Fruit fly (Drosophila melanogaster) whole organism, embryonic: ENCODE measurements around the gene CG15408.
A peak's percentile ranks its signal among the peaks of the same experiment; 100 is the strongest.

Experiments
- Atf3 ChIP-seq: fragments of 200-800 bp; sonication (Bioruptor generic); optimal IDR thresholded peaks from 3 replicates; lab custom pipeline; 2016; ENCODE audit warnings: missing biosample characterization, missing genetic modification characterization
- Bdp1 ChIP-seq: fragments of 200-800 bp; sonication (Bioruptor generic); optimal IDR thresholded peaks from 3 replicates; lab custom pipeline; 2016; ENCODE audit warnings: missing biosample characterization, missing genetic modification characterization
- CG10431 ChIP-seq: fragments of 200-800 bp; sonication (Bioruptor generic); optimal IDR thresholded peaks from 3 replicates; lab custom pipeline; 2018; ENCODE audit warnings: missing biosample characterization, mild to moderate bottlenecking, missing genetic modification characterization
- CG11456 ChIP-seq: fragments of 200-800 bp; sonication (Bioruptor generic); IDR thresholded peaks from 3 replicates; pipeline ENCODE4 v1.3.6; 2022; ENCODE audit warnings: missing biosample characterization, missing genetic modification characterization
- CG12104 ChIP-seq: fragments of 200-800 bp; sonication (Bioruptor generic); optimal IDR thresholded peaks from 3 replicates; lab custom pipeline; 2016; ENCODE audit warnings: missing biosample characterization, missing genetic modification characterization
- CG13624 ChIP-seq: fragments of 200-800 bp; sonication (Bioruptor generic); optimal IDR thresholded peaks from 2 replicates; lab custom pipeline; 2016; ENCODE audit warnings: missing biosample characterization, missing genetic modification characterization
- CG13775 ChIP-seq: fragments of 200-800 bp; sonication (Bioruptor generic); optimal IDR thresholded peaks from 3 replicates; lab custom pipeline; 2017; ENCODE audit warnings: missing biosample characterization, mild to moderate bottlenecking, missing genetic modification characterization
- CG14050 ChIP-seq: fragments of 200-800 bp; sonication (Bioruptor generic); IDR thresholded peaks from 3 replicates; pipeline ENCODE4 v1.3.6; 2022; ENCODE audit warnings: missing biosample characterization, missing genetic modification characterization
- CG15514 ChIP-seq: fragments of 200-800 bp; sonication (Bioruptor generic); optimal IDR thresholded peaks from 3 replicates; lab custom pipeline; 2017; ENCODE audit warnings: missing biosample characterization, missing genetic modification characterization, mild to moderate bottlenecking, moderate library complexity, missing genetic modification reagents
- CG15696 ChIP-seq: fragments of 200-800 bp; sonication (Bioruptor generic); optimal IDR thresholded peaks from 2 replicates; lab custom pipeline; 2019; ENCODE audit warnings: missing biosample characterization, mild to moderate bottlenecking, missing genetic modification characterization, moderate library complexity
- CG17385 ChIP-seq: fragments of 200-800 bp; sonication (Bioruptor generic); optimal IDR thresholded peaks from 3 replicates; lab custom pipeline; 2018; ENCODE audit warnings: missing biosample characterization, mild to moderate bottlenecking, missing genetic modification characterization
- CG31224 ChIP-seq: fragments of 200-800 bp; sonication (Bioruptor generic); IDR thresholded peaks from 2 replicates; pipeline ENCODE4 v1.3.6; 2022; ENCODE audit warnings: missing biosample characterization, missing genetic modification characterization
- CG32772 ChIP-seq: fragments of 200-800 bp; sonication (Bioruptor generic); IDR thresholded peaks from 2 replicates; pipeline ENCODE4 v1.3.6; 2022; ENCODE audit warnings: missing biosample characterization, missing genetic modification characterization
- CG34376 ChIP-seq: fragments of 200-800 bp; sonication (Bioruptor generic); optimal IDR thresholded peaks from 2 replicates; lab custom pipeline; 2018; ENCODE audit warnings: missing biosample characterization, mild to moderate bottlenecking, missing genetic modification characterization
- CG5953 ChIP-seq: fragments of 200-800 bp; sonication (Bioruptor generic); IDR thresholded peaks from 2 replicates; pipeline ENCODE4 v1.3.6; 2022; ENCODE audit warnings: missing biosample characterization, missing genetic modification characterization
- CG7556 ChIP-seq: fragments of 200-800 bp; sonication (Bioruptor generic); optimal IDR thresholded peaks from 2 replicates; lab custom pipeline; 2017; ENCODE audit warnings: missing biosample characterization, mild to moderate bottlenecking, missing genetic modification characterization
- CG8924 ChIP-seq: fragments of 200-800 bp; optimal IDR thresholded peaks from 3 replicates; lab custom pipeline; 2019; ENCODE audit warnings: missing biosample characterization, mild to moderate bottlenecking, missing genetic modification characterization, moderate library complexity
- CG9437 ChIP-seq: fragments of 200-800 bp; sonication (Bioruptor generic); optimal IDR thresholded peaks from 2 replicates; lab custom pipeline; 2018; ENCODE audit warnings: missing biosample characterization, mild to moderate bottlenecking, missing genetic modification characterization
- CG9932 ChIP-seq: fragments of 200-800 bp; sonication (Bioruptor generic); IDR thresholded peaks from 2 replicates; pipeline ENCODE4 v1.3.6; 2022; ENCODE audit warnings: missing biosample characterization, missing genetic modification characterization
- D19A ChIP-seq: fragments of 200-800 bp; optimal IDR thresholded peaks from 3 replicates; lab custom pipeline; 2019; ENCODE audit warnings: missing biosample characterization, mild to moderate bottlenecking, missing genetic modification characterization, moderate library complexity
- Dip3 ChIP-seq: fragments of 200-800 bp; sonication (Bioruptor generic); optimal IDR thresholded peaks from 3 replicates; lab custom pipeline; 2016; ENCODE audit warnings: missing biosample characterization, missing genetic modification characterization
- Dll ChIP-seq: fragments of 200-800 bp; sonication (Bioruptor generic); IDR thresholded peaks from 4 replicates; pipeline ENCODE4 v1.3.6; 2022; ENCODE audit warnings: missing biosample characterization, missing genetic modification characterization; ENCODE audit not compliant: partially characterized antibody
- Dref ChIP-seq: fragments of 200-800 bp; sonication (Bioruptor generic); IDR thresholded peaks from 2 replicates; pipeline ENCODE4 v1.3.6; 2022; ENCODE audit warnings: missing biosample characterization, missing genetic modification characterization
- HmgD ChIP-seq: fragments of 200-800 bp; sonication (Bioruptor generic); optimal IDR thresholded peaks from 3 replicates; lab custom pipeline; 2016; ENCODE audit warnings: missing biosample characterization, missing genetic modification characterization
- Hmr ChIP-seq: fragments of 200-800 bp; sonication (Bioruptor generic); optimal IDR thresholded peaks from 3 replicates; lab custom pipeline; 2017; ENCODE audit warnings: mild to moderate bottlenecking, missing biosample characterization, missing genetic modification reagents, missing genetic modification characterization
- MTF-1 ChIP-seq: fragments of 200-800 bp; sonication (Bioruptor generic); optimal IDR thresholded peaks from 2 replicates; lab custom pipeline; 2018; ENCODE audit warnings: missing biosample characterization, mild to moderate bottlenecking, missing genetic modification characterization, borderline replicate concordance
- Oli ChIP-seq: fragments of 200-800 bp; sonication (Bioruptor generic); optimal IDR thresholded peaks from 2 replicates; lab custom pipeline; 2018; ENCODE audit warnings: missing biosample characterization, mild to moderate bottlenecking, missing genetic modification characterization, moderate library complexity
- Ptx1 ChIP-seq: fragments of 200-800 bp; sonication (Bioruptor generic); IDR thresholded peaks from 2 replicates; pipeline ENCODE4 v1.3.6; 2022; ENCODE audit warnings: missing biosample characterization, missing genetic modification characterization
- Side ChIP-seq: fragments of 200-800 bp; sonication (Bioruptor generic); optimal IDR thresholded peaks from 2 replicates; lab custom pipeline; 2016; ENCODE audit warnings: missing biosample characterization, missing genetic modification characterization
- Six4 ChIP-seq: fragments of 200-800 bp; sonication (Bioruptor generic); optimal IDR thresholded peaks from 2 replicates; lab custom pipeline; 2016; ENCODE audit warnings: missing biosample characterization, missing genetic modification characterization
- Ssrp ChIP-seq: fragments of 200-800 bp; sonication (Bioruptor generic); optimal IDR thresholded peaks from 2 replicates; lab custom pipeline; 2018; ENCODE audit warnings: missing biosample characterization, mild to moderate bottlenecking, missing genetic modification characterization, moderate library complexity
- Xbp1 ChIP-seq: fragments of 200-800 bp; sonication (Bioruptor generic); optimal IDR thresholded peaks from 3 replicates; lab custom pipeline; 2016; ENCODE audit warnings: missing biosample characterization, mild to moderate bottlenecking, missing genetic modification characterization
- ab ChIP-seq: fragments of 200-800 bp; sonication (Bioruptor generic); optimal IDR thresholded peaks from 2 replicates; lab custom pipeline; 2016; ENCODE audit warnings: missing biosample characterization, missing genetic modification characterization
- chm ChIP-seq: fragments of 200-800 bp; sonication (Bioruptor generic); IDR thresholded peaks from 2 replicates; pipeline ENCODE4 v1.3.6; 2022; ENCODE audit warnings: missing biosample characterization, missing genetic modification characterization
- dan ChIP-seq: fragments of 200-800 bp; sonication (Bioruptor generic); IDR thresholded peaks from 2 replicates; pipeline ENCODE4 v1.3.6; 2022; ENCODE audit warnings: missing biosample characterization, missing genetic modification characterization
- dati ChIP-seq: fragments of 200-800 bp; sonication (Bioruptor generic); IDR thresholded peaks from 2 replicates; pipeline ENCODE4 v1.3.6; 2022; ENCODE audit warnings: missing biosample characterization, missing genetic modification characterization
- fd3F ChIP-seq: fragments of 200-800 bp; sonication (Bioruptor generic); optimal IDR thresholded peaks from 2 replicates; lab custom pipeline; 2018; ENCODE audit warnings: missing biosample characterization, mild to moderate bottlenecking, missing genetic modification characterization, moderate library complexity
- grn ChIP-seq: fragments of 200-800 bp; sonication (Bioruptor generic); optimal IDR thresholded peaks from 3 replicates; lab custom pipeline; 2017; ENCODE audit warnings: missing biosample characterization, missing genetic modification characterization
- jing ChIP-seq: fragments of 200-800 bp; sonication (Bioruptor generic); optimal IDR thresholded peaks from 2 replicates; lab custom pipeline; 2018; ENCODE audit warnings: missing biosample characterization, mild to moderate bottlenecking, missing genetic modification characterization
- kah ChIP-seq: fragments of 200-800 bp; sonication (Bioruptor generic); optimal IDR thresholded peaks from 2 replicates; lab custom pipeline; 2018; ENCODE audit warnings: missing biosample characterization, mild to moderate bottlenecking, missing genetic modification characterization
- klu ChIP-seq: fragments of 200-800 bp; sonication (Bioruptor generic); IDR thresholded peaks from 2 replicates; pipeline ENCODE4 v1.3.6; 2022; ENCODE audit warnings: missing biosample characterization, missing genetic modification characterization
- lbe ChIP-seq: fragments of 200-800 bp; sonication (Bioruptor generic); optimal IDR thresholded peaks from 2 replicates; lab custom pipeline; 2016; ENCODE audit warnings: missing biosample characterization, mild to moderate bottlenecking, missing genetic modification characterization
- lov ChIP-seq, 2 experiments: fragments of 200-800 bp in 1 of 2; fragments of >200 bp in 1 of 2; sonication (Bioruptor generic) in 1 of 2; IDR thresholded peaks in 1 of 2; optimal IDR thresholded peaks in 1 of 2; 2 replicates in 1 of 2; 3 replicates in 1 of 2; pipeline versions ENCODE4 v1.3.6 to Lab custom; 2017 to 2022; ENCODE audit warnings: missing biosample characterization in 1 of 2, missing genetic modification characterization in 1 of 2
- mld ChIP-seq: fragments of 200-800 bp; sonication (Bioruptor generic); IDR thresholded peaks from 3 replicates; pipeline ENCODE4 v1.3.6; 2022; ENCODE audit warnings: missing biosample characterization, missing genetic modification characterization; ENCODE audit not compliant: partially characterized antibody
- nau ChIP-seq: fragments of 200-800 bp; sonication (Bioruptor generic); optimal IDR thresholded peaks from 3 replicates; lab custom pipeline; 2017; ENCODE audit warnings: missing biosample characterization, mild to moderate bottlenecking, missing genetic modification characterization, missing genetic modification reagents
- shn ChIP-seq: fragments of 200-800 bp; sonication (Bioruptor generic); optimal IDR thresholded peaks from 3 replicates; lab custom pipeline; 2016; ENCODE audit warnings: missing biosample characterization, missing genetic modification characterization
- slp2 ChIP-seq: fragments of 200-800 bp; sonication (Bioruptor generic); optimal IDR thresholded peaks from 2 replicates; lab custom pipeline; 2016; ENCODE audit warnings: missing biosample characterization, missing genetic modification characterization
- sqz ChIP-seq: fragments of 200-800 bp; sonication (Bioruptor generic); optimal IDR thresholded peaks from 3 replicates; lab custom pipeline; 2018; ENCODE audit warnings: missing biosample characterization, mild to moderate bottlenecking, missing genetic modification characterization
- zen ChIP-seq: fragments of 200-800 bp; sonication (Bioruptor generic); optimal IDR thresholded peaks from 3 replicates; lab custom pipeline; 2018; ENCODE audit warnings: missing biosample characterization, mild to moderate bottlenecking, missing genetic modification characterization, moderate library complexity

Gene CG15408

DNA sequence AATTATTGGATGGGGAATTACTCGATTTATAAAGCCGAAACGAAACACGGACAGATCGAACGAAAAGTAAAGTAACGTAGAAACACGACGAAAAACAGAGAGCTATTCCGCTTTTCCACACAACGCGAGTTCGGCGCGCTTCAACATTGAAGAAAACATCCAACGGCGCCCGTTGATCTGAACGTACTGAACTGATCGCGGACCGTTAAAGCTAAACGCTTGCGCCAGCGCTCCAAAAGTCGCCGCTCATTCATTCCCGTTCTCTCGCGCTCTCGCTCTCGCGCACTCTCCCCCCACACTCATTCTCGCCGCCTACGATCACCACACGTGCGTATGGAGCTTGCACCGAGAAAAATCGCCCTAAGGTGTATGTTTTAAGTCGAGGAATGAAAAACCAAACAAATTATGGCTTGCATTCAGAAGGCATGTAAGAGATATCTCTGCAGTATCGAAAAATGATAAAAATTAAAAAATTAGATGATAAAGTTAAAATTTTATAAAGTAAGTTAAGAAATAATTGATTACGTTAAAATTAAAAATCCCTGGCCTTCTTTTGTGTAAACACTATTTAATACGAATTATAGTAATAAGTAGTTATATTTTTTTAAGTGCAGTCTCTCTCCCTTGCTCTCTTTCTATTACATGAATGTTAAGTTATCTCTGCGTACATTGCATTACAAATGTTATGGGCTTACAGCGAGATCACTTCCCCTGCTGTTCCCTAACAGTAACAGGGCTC lies 22.2 kb downstream of the CG15408 start, which contains the start of gene E23 (continued):
- TF ChIP-seq dati (GFP tag; lab: Robert Waterston, UW), result peak; percentile 49; the same call in 1 of the 2 replicates
- TF ChIP-seq Six4 (GFP tag; lab: Kevin White, UChicago), result peak; percentile 98
- peak; percentile 75 for TF ChIP-seq grn
- TF ChIP-seq D19A (tag; lab: Kevin White, UChicago), result peak; percentile 98
- peak; percentile 97 for TF ChIP-seq CG9932
- TF ChIP-seq zen (tag; lab: Kevin White, UChicago), result peak; percentile 96
- peak; percentile 90 for TF ChIP-seq MTF-1 (GFP tag; lab: Kevin White, UChicago)
- peak; percentile 73 for TF ChIP-seq ab
- TF ChIP-seq Ssrp (tag; lab: Kevin White, UChicago), result peak; percentile 99
- peak; percentile 99 for TF ChIP-seq CG11456 (GFP tag; lab: Robert Waterston, UW)
- TF ChIP-seq lov (optimal IDR thresholded peaks at IDR 0.05; lab: Kevin White, UChicago), result no peak
- TF ChIP-seq lov (GFP tag; IDR thresholded peaks at IDR 0.05; lab: Robert Waterston, UW), result peak; percentile 94
- TF ChIP-seq jing, result peak; percentile 93
- peak; percentile 99 for TF ChIP-seq CG12104 (GFP tag; lab: Kevin White, UChicago)
- peak; percentile 90 for TF ChIP-seq CG15514 (GFP tag; lab: Kevin White, UChicago)
- peak; percentile 95 for TF ChIP-seq chm (GFP tag; lab: Robert Waterston, UW)
- TF ChIP-seq Dip3 (GFP tag; lab: Kevin White, UChicago), result peak; percentile 93
- TF ChIP-seq lbe, result peak; percentile 93
- peak; percentile 97 for TF ChIP-seq CG9437 (GFP tag; lab: Kevin White, UChicago)
- peak; percentile 90 for TF ChIP-seq Bdp1 (GFP tag; lab: Kevin White, UChicago)
- TF ChIP-seq shn, result peak; percentile 91
- peak; percentile 99 for TF ChIP-seq Oli
- TF ChIP-seq CG13775, result peak; percentile 99
- TF ChIP-seq Dll (GFP tag; lab: Robert Waterston, UW), result peak; percentile 43; the same call in 3 of the 4 replicates
- peak; percentile 92 for TF ChIP-seq Side (GFP tag; lab: Kevin White, UChicago)
- TF ChIP-seq HmgD (GFP tag; lab: Kevin White, UChicago), result peak; percentile 89
- TF ChIP-seq Atf3 (GFP tag; lab: Kevin White, UChicago), result peak; percentile 93
- peak; percentile 100 for TF ChIP-seq CG7556 (GFP tag; lab: Kevin White, UChicago)
- peak; percentile 94 for TF ChIP-seq CG15696 (tag; lab: Kevin White, UChicago)
- peak; percentile 91 for TF ChIP-seq CG13624 (GFP tag; lab: Kevin White, UChicago)
- TF ChIP-seq Xbp1 (GFP tag; lab: Kevin White, UChicago), result peak; percentile 99
- peak; percentile 99 for TF ChIP-seq Ptx1 (GFP tag; lab: Robert Waterston, UW)
- peak; percentile 70; the same call in 1 of the 3 replicates for TF ChIP-seq mld (GFP tag; lab: Robert Waterston, UW)
- peak; percentile 97 for TF ChIP-seq nau (GFP tag; lab: Kevin White, UChicago)
- peak; percentile 97 for TF ChIP-seq CG14050 (GFP tag; lab: Robert Waterston, UW)
- peak; percentile 98 for TF ChIP-seq klu (GFP tag; lab: Robert Waterston, UW)
- peak; percentile 97 for TF ChIP-seq CG10431 (GFP tag; lab: Kevin White, UChicago)
- peak; percentile 96 for TF ChIP-seq CG34376 (GFP tag; lab: Kevin White, UChicago)
- peak; percentile 97 for TF ChIP-seq sqz (GFP tag; lab: Kevin White, UChicago)
- TF ChIP-seq CG17385 (GFP tag; lab: Kevin White, UChicago), result peak; percentile 98
- peak; percentile 76 for TF ChIP-seq dan (GFP tag; lab: Robert Waterston, UW)
- TF ChIP-seq CG32772 (GFP tag; lab: Robert Waterston, UW), result peak; percentile 97
- peak; percentile 100 for TF ChIP-seq CG8924
- peak; percentile 95 for TF ChIP-seq CG5953
- peak; percentile 94 for TF ChIP-seq kah (GFP tag; lab: Kevin White, UChicago)
- peak; percentile 95 for TF ChIP-seq CG31224 (GFP tag; lab: Robert Waterston, UW)
- TF ChIP-seq slp2 (GFP tag; lab: Kevin White, UChicago), result peak; percentile 96
- TF ChIP-seq Hmr, result peak; percentile 99
- TF ChIP-seq fd3F, result peak; percentile 97
- TF ChIP-seq Dref (GFP tag; lab: Robert Waterston, UW), result no peak
